Fruit fly (Drosophila melanogaster): ENCODE data around the gene CG18418.

CG18418 gene

dm6 chr3L:4692177-4693134 is 2.6 kb upstream of the CG18418 start, which contains the start of gene RhoGEF64C:
TSS of gene RhoGEF64C (plus strand) at chr3L:4692783.
- no peak for TF ChIP-seq CG17801 (GFP tag; optimal IDR thresholded peaks at IDR 0.05; ENCODE audit: partially characterized antibody)

dm6 chr3L:4691775-4692174 is 1.9 kb upstream of the CG18418 start:
- TF ChIP-seq CG17801 (GFP tag; optimal IDR thresholded peaks at IDR 0.05; ENCODE audit: partially characterized antibody): no peak

- TF ChIP-seq CG17801 (GFP tag; optimal IDR thresholded peaks at IDR 0.05; ENCODE audit: partially characterized antibody): no peak
Measured at dm6 chr3L:4690698-4691097, 828 bp upstream of the CG18418 start.

dm6 chr3L:4688674-4689073 is 1.2 kb downstream of the CG18418 start, which contains the start of gene CG7514:
TSS of gene CG7514 (minus strand) at chr3L:4688774.
- TF ChIP-seq CG17801 (GFP tag; optimal IDR thresholded peaks at IDR 0.05; ENCODE audit: partially characterized antibody): no peak

dm6 chr3L:4687133-4687532 is 2.7 kb downstream of the CG18418 start, which contains the start of gene axo:
TSS of gene axo (minus strand) at chr3L:4687317.
- TF ChIP-seq CG17801 (GFP tag; optimal IDR thresholded peaks at IDR 0.05; ENCODE audit: partially characterized antibody): no peak

- no peak for TF ChIP-seq CG17801 (GFP tag; optimal IDR thresholded peaks at IDR 0.05; ENCODE audit: partially characterized antibody)
Measured at dm6 chr3L:4686609-4687008, 3.3 kb downstream of the CG18418 start.

dm6 chr3L:4686050-4686449 is 3.8 kb downstream of the CG18418 start:
- TF ChIP-seq CG17801 (GFP tag; optimal IDR thresholded peaks at IDR 0.05; ENCODE audit: partially characterized antibody): no peak

dm6 chr3L:4684622-4685276 is 5.1 kb downstream of the CG18418 start:
- no peak for TF ChIP-seq CG17801 (GFP tag; optimal IDR thresholded peaks at IDR 0.05; ENCODE audit: partially characterized antibody)

dm6 chr3L:4679063-4679462 is 10.8 kb downstream of the CG18418 start:
- TF ChIP-seq CG17801 (GFP tag; optimal IDR thresholded peaks at IDR 0.05; ENCODE audit: partially characterized antibody): no peak

- no peak for TF ChIP-seq CG17801 (GFP tag; optimal IDR thresholded peaks at IDR 0.05; ENCODE audit: partially characterized antibody)
Measured at dm6 chr3L:4677532-4677931, 12.3 kb downstream of the CG18418 start, which contains the start of gene CG34266. TSS of gene CG34266 (plus strand) at chr3L:4677832.

dm6 chr3L:4667289-4667688 is 22.6 kb downstream of the CG18418 start, which contains the start of gene CG32236:
TSS of gene CG32236 (minus strand) at chr3L:4667389.
- no peak for TF ChIP-seq CG17801 (GFP tag; optimal IDR thresholded peaks at IDR 0.05; ENCODE audit: partially characterized antibody)

- no peak for TF ChIP-seq CG17801 (GFP tag; optimal IDR thresholded peaks at IDR 0.05; ENCODE audit: partially characterized antibody)
Measured at dm6 chr3L:4647976-4648375, 41.9 kb downstream of the CG18418 start, which contains the start of gene TTLL1B. TSS of gene TTLL1B (plus strand) at chr3L:4648276.

Data from ovary, adult (tissue).